Fruit fly (Drosophila melanogaster) whole organism, embryonic: ENCODE data around the gene galla-2.

Experiments used
- Ada2b ChIP-seq: fragments of 200-800 bp; sonication (Bioruptor generic); IDR thresholded peaks from 2 replicates; pipeline ENCODE4 v1.3.6; 2022; ENCODE audit warnings: missing biosample characterization, missing genetic modification characterization
- Asciz ChIP-seq: fragments of 200-800 bp; sonication (Bioruptor generic); optimal IDR thresholded peaks from 2 replicates; lab custom pipeline; 2017; ENCODE audit warnings: missing biosample characterization, mild to moderate bottlenecking, missing genetic modification characterization, missing genetic modification reagents
- B-H2 ChIP-seq: fragments of 200-800 bp; sonication (Bioruptor generic); optimal IDR thresholded peaks from 2 replicates; lab custom pipeline; 2018; ENCODE audit warnings: missing biosample characterization, mild to moderate bottlenecking, missing genetic modification characterization
- Bgb ChIP-seq: fragments of 200-800 bp; sonication (Bioruptor generic); IDR thresholded peaks from 2 replicates; pipeline ENCODE4 v1.3.6; 2022; ENCODE audit warnings: missing biosample characterization, missing genetic modification characterization; ENCODE audit not compliant: partially characterized antibody
- Blimp-1 ChIP-seq: fragments of 200-800 bp; sonication (Bioruptor generic); optimal IDR thresholded peaks from 3 replicates; lab custom pipeline; 2018; ENCODE audit warnings: missing biosample characterization, missing genetic modification characterization, mild to moderate bottlenecking, moderate library complexity, missing genetic modification reagents
- CG11085 ChIP-seq: fragments of 200-800 bp; sonication (Bioruptor generic); IDR thresholded peaks from 2 replicates; pipeline ENCODE4 v1.3.6; 2022; ENCODE audit warnings: missing biosample characterization, missing genetic modification characterization
- CG11247 ChIP-seq: fragments of 200-800 bp; sonication (Bioruptor generic); IDR thresholded peaks from 2 replicates; pipeline ENCODE4 v1.3.6; 2022; ENCODE audit warnings: missing biosample characterization, missing genetic modification characterization
- CG14014 ChIP-seq: fragments of 200-800 bp; sonication (Bioruptor generic); IDR thresholded peaks from 2 replicates; pipeline ENCODE4 v1.3.6; 2022; ENCODE audit warnings: missing biosample characterization, missing genetic modification characterization
- CG31365 ChIP-seq: fragments of 200-800 bp; sonication (Bioruptor generic); optimal IDR thresholded peaks from 2 replicates; lab custom pipeline; 2018; ENCODE audit warnings: missing biosample characterization, mild to moderate bottlenecking, missing genetic modification characterization
- CG31388 ChIP-seq: fragments of 200-800 bp; sonication (Bioruptor generic); optimal IDR thresholded peaks from 2 replicates; lab custom pipeline; 2016; ENCODE audit warnings: missing biosample characterization, missing genetic modification characterization
- CG3163 ChIP-seq: fragments of 200-800 bp; sonication (Bioruptor generic); optimal IDR thresholded peaks from 3 replicates; lab custom pipeline; 2016; ENCODE audit warnings: missing biosample characterization, missing genetic modification characterization
- CG32532 ChIP-seq: fragments of 200-800 bp; sonication (Bioruptor generic); IDR thresholded peaks from 2 replicates; pipeline ENCODE4 v1.3.6; 2022; ENCODE audit warnings: missing biosample characterization, missing genetic modification characterization
- CG4328 ChIP-seq: fragments of 200-800 bp; sonication (Bioruptor generic); optimal IDR thresholded peaks from 3 replicates; lab custom pipeline; 2017; ENCODE audit warnings: missing biosample characterization, missing genetic modification reagents, missing genetic modification characterization
- CG4404 ChIP-seq: fragments of 200-800 bp; sonication (Bioruptor generic); IDR thresholded peaks from 2 replicates; pipeline ENCODE4 v1.3.6; 2022; ENCODE audit warnings: missing biosample characterization, missing genetic modification characterization
- CG6175 ChIP-seq: fragments of 200-800 bp; sonication (Bioruptor generic); IDR thresholded peaks from 3 replicates; pipeline ENCODE4 v1.3.6; 2022; ENCODE audit warnings: missing biosample characterization, missing genetic modification characterization
- CG6272 ChIP-seq: fragments of 200-800 bp; sonication (Bioruptor generic); IDR thresholded peaks from 2 replicates; pipeline ENCODE4 v1.3.6; 2022; ENCODE audit warnings: missing biosample characterization, missing genetic modification characterization
- CG6654 ChIP-seq: fragments of 200-800 bp; sonication (Bioruptor generic); optimal IDR thresholded peaks from 2 replicates; lab custom pipeline; 2017; ENCODE audit warnings: missing biosample characterization, mild to moderate bottlenecking, missing genetic modification characterization
- CG6689 ChIP-seq: fragments of 200-800 bp; sonication (Bioruptor generic); IDR thresholded peaks from 2 replicates; pipeline ENCODE4 v1.3.6; 2022; ENCODE audit warnings: missing biosample characterization, missing genetic modification characterization
- CG8290 ChIP-seq, 3 experiments: fragments of 200-800 bp; sonication (Bioruptor generic); optimal IDR thresholded peaks; 2 replicates each; lab custom pipeline; 2016 to 2019; ENCODE audit warnings: missing biosample characterization in 3 of 3, missing genetic modification characterization in 3 of 3, mild to moderate bottlenecking in 2 of 3, moderate library complexity in 1 of 3
- CG8478 ChIP-seq: fragments of >200 bp; optimal IDR thresholded peaks from 2 replicates; lab custom pipeline; 2018
- CG8765 ChIP-seq: fragments of 200-800 bp; sonication (Bioruptor generic); IDR thresholded peaks from 2 replicates; pipeline ENCODE4 v1.3.6; 2022; ENCODE audit warnings: missing biosample characterization, missing genetic modification characterization
- Doc2 ChIP-seq: fragments of 200-800 bp; sonication (Bioruptor generic); IDR thresholded peaks from 2 replicates; pipeline ENCODE4 v1.3.6; 2022; ENCODE audit warnings: missing biosample characterization, missing genetic modification characterization
- ERR ChIP-seq: fragments of 200-800 bp; sonication (Bioruptor generic); optimal IDR thresholded peaks from 2 replicates; lab custom pipeline; 2016; ENCODE audit warnings: missing biosample characterization, missing genetic modification characterization
- HHEX ChIP-seq: fragments of 200-800 bp; sonication (Bioruptor generic); optimal IDR thresholded peaks from 3 replicates; lab custom pipeline; 2017; ENCODE audit warnings: missing biosample characterization, mild to moderate bottlenecking, missing genetic modification characterization, missing genetic modification reagents
- Nf-YC ChIP-seq: fragments of 200-800 bp; optimal IDR thresholded peaks from 3 replicates; lab custom pipeline; 2019; ENCODE audit warnings: missing biosample characterization, mild to moderate bottlenecking, missing genetic modification characterization, moderate library complexity
- Ssrp ChIP-seq: fragments of 200-800 bp; sonication (Bioruptor generic); optimal IDR thresholded peaks from 2 replicates; lab custom pipeline; 2018; ENCODE audit warnings: missing biosample characterization, mild to moderate bottlenecking, missing genetic modification characterization, moderate library complexity
- TFAM ChIP-seq: fragments of 200-800 bp; sonication (Bioruptor generic); optimal IDR thresholded peaks from 2 replicates; lab custom pipeline; 2017; ENCODE audit warnings: missing biosample characterization, missing genetic modification characterization, inconsistent platforms
- Trl ChIP-seq, 3 experiments: fragments of >200 bp in 2 of 3; fragments of 200-800 bp in 1 of 3; sonication (Bioruptor generic) in 1 of 3; optimal IDR thresholded peaks; 2 replicates in 1 of 3; 3 replicates in 2 of 3; lab custom pipeline; 2016 to 2017; ENCODE audit warnings: missing biosample characterization in 1 of 3, missing genetic modification characterization in 1 of 3
- ab ChIP-seq: fragments of 200-800 bp; sonication (Bioruptor generic); optimal IDR thresholded peaks from 2 replicates; lab custom pipeline; 2016; ENCODE audit warnings: missing biosample characterization, missing genetic modification characterization
- ara ChIP-seq: fragments of 200-800 bp; sonication (Bioruptor generic); IDR thresholded peaks from 2 replicates; pipeline ENCODE4 v1.3.6; 2022; ENCODE audit warnings: missing biosample characterization, missing genetic modification characterization
- ato ChIP-seq: fragments of 200-800 bp; sonication (Bioruptor generic); IDR thresholded peaks from 2 replicates; pipeline ENCODE4 v1.3.6; 2022; ENCODE audit warnings: missing biosample characterization, missing genetic modification characterization; ENCODE audit not compliant: partially characterized antibody
- cg ChIP-seq: fragments of 200-800 bp; sonication (Bioruptor generic); optimal IDR thresholded peaks from 3 replicates; lab custom pipeline; 2019; ENCODE audit warnings: missing biosample characterization, mild to moderate bottlenecking, missing genetic modification characterization, moderate library complexity
- chm ChIP-seq: fragments of 200-800 bp; sonication (Bioruptor generic); IDR thresholded peaks from 2 replicates; pipeline ENCODE4 v1.3.6; 2022; ENCODE audit warnings: missing biosample characterization, missing genetic modification characterization
- dan ChIP-seq: fragments of 200-800 bp; sonication (Bioruptor generic); IDR thresholded peaks from 2 replicates; pipeline ENCODE4 v1.3.6; 2022; ENCODE audit warnings: missing biosample characterization, missing genetic modification characterization
- emc ChIP-seq: fragments of 200-800 bp; sonication (Bioruptor generic); optimal IDR thresholded peaks from 2 replicates; lab custom pipeline; 2016; ENCODE audit warnings: missing biosample characterization, missing genetic modification characterization
- en ChIP-seq: fragments of 200-800 bp; sonication (Bioruptor generic); optimal IDR thresholded peaks from 2 replicates; lab custom pipeline; 2016; ENCODE audit warnings: missing biosample characterization, missing genetic modification characterization
- exex ChIP-seq: fragments of 200-800 bp; sonication (Bioruptor generic); optimal IDR thresholded peaks from 4 replicates; lab custom pipeline; 2018; ENCODE audit warnings: missing biosample characterization, mild to moderate bottlenecking, missing genetic modification characterization, moderate library complexity
- fru ChIP-seq: fragments of >200 bp; optimal IDR thresholded peaks from 2 replicates; lab custom pipeline; 2017
- jing ChIP-seq: fragments of 200-800 bp; sonication (Bioruptor generic); optimal IDR thresholded peaks from 2 replicates; lab custom pipeline; 2018; ENCODE audit warnings: missing biosample characterization, mild to moderate bottlenecking, missing genetic modification characterization
- lmd ChIP-seq: fragments of 200-800 bp; sonication (Bioruptor generic); IDR thresholded peaks from 2 replicates; pipeline ENCODE4 v1.3.6; 2022; ENCODE audit warnings: missing biosample characterization, missing genetic modification characterization
- mam ChIP-seq: fragments of 200-800 bp; sonication (Bioruptor generic); optimal IDR thresholded peaks from 3 replicates; lab custom pipeline; 2016; ENCODE audit warnings: missing biosample characterization, missing genetic modification characterization
- nerfin-1 ChIP-seq: fragments of 200-800 bp; sonication (Bioruptor generic); optimal IDR thresholded peaks from 3 replicates; lab custom pipeline; 2019; ENCODE audit warnings: missing biosample characterization, mild to moderate bottlenecking, missing genetic modification characterization, moderate library complexity
- pfk ChIP-seq: fragments of 200-800 bp; sonication (Bioruptor generic); optimal IDR thresholded peaks from 2 replicates; lab custom pipeline; 2018; ENCODE audit warnings: missing biosample characterization, mild to moderate bottlenecking, missing genetic modification characterization, moderate library complexity
- pho ChIP-seq: fragments of 200-800 bp; sonication (Bioruptor generic); optimal IDR thresholded peaks from 2 replicates; lab custom pipeline; 2016; ENCODE audit warnings: missing biosample characterization, missing genetic modification characterization
- pum ChIP-seq: fragments of 200-800 bp; sonication (Bioruptor generic); optimal IDR thresholded peaks from 2 replicates; lab custom pipeline; 2016; ENCODE audit warnings: missing biosample characterization, missing genetic modification characterization
- pzg ChIP-seq: fragments of 200-800 bp; sonication (Bioruptor generic); optimal IDR thresholded peaks from 3 replicates; lab custom pipeline; 2018; ENCODE audit warnings: missing biosample characterization, mild to moderate bottlenecking, missing genetic modification characterization, moderate library complexity
- sisA ChIP-seq: fragments of 200-800 bp; sonication (Bioruptor generic); IDR thresholded peaks from 2 replicates; pipeline ENCODE4 v1.3.6; 2022; ENCODE audit warnings: missing biosample characterization, missing genetic modification characterization
- sqz ChIP-seq: fragments of 200-800 bp; sonication (Bioruptor generic); optimal IDR thresholded peaks from 3 replicates; lab custom pipeline; 2018; ENCODE audit warnings: missing biosample characterization, mild to moderate bottlenecking, missing genetic modification characterization
- sr ChIP-seq: fragments of 200-800 bp; sonication (Bioruptor generic); IDR thresholded peaks from 3 replicates; pipeline ENCODE4 v1.3.6; 2022; ENCODE audit warnings: missing biosample characterization, missing genetic modification characterization
- sug ChIP-seq: fragments of 200-800 bp; optimal IDR thresholded peaks from 2 replicates; lab custom pipeline; 2019; ENCODE audit warnings: missing biosample characterization, mild to moderate bottlenecking, missing genetic modification characterization, moderate library complexity
- zen2 ChIP-seq: fragments of 200-800 bp; sonication (Bioruptor generic); IDR thresholded peaks from 3 replicates; pipeline ENCODE4 v1.3.6; 2022; ENCODE audit warnings: missing biosample characterization, missing genetic modification characterization; ENCODE audit not compliant: partially characterized antibody

galla-2 gene

dm6 chr3L:10856534-10857030 is 26.1 kb upstream of the galla-2 start (continued):
- no peak for TF ChIP-seq CG4404 (GFP tag; lab: Robert Waterston, UW)
- peak; percentile 56; the same call in 1 of the 2 replicates for TF ChIP-seq CG8765
- TF ChIP-seq pzg (GFP tag; lab: Kevin White, UChicago): no peak
- no peak for TF ChIP-seq CG14014 (GFP tag; lab: Robert Waterston, UW)
- TF ChIP-seq CG11247: no peak
- no peak for TF ChIP-seq Doc2 (GFP tag; lab: Robert Waterston, UW)
- TF ChIP-seq zen2 (GFP tag; lab: Robert Waterston, UW): no peak
- no peak for TF ChIP-seq CG6272 (GFP tag; lab: Robert Waterston, UW)
- TF ChIP-seq CG6654: no peak
- TF ChIP-seq ab (GFP tag; lab: Kevin White, UChicago): peak; percentile 57
- peak; percentile 10 for TF ChIP-seq HHEX
- TF ChIP-seq CG31388 (GFP tag; lab: Kevin White, UChicago): no peak
- TF ChIP-seq ERR (GFP tag; lab: Kevin White, UChicago): peak; percentile 52
- TF ChIP-seq lmd (GFP tag; lab: Robert Waterston, UW): no peak
- peak; percentile 70 for TF ChIP-seq Bgb (GFP tag; lab: Robert Waterston, UW)
- no peak for TF ChIP-seq ato (GFP tag; lab: Robert Waterston, UW)
- peak; percentile 8 for TF ChIP-seq mam
- no peak for TF ChIP-seq CG6689 (GFP tag; lab: Robert Waterston, UW)
- TF ChIP-seq CG3163 (GFP tag; lab: Kevin White, UChicago): peak; percentile 69
- no peak for TF ChIP-seq CG32532 (GFP tag; lab: Robert Waterston, UW)
- TF ChIP-seq Trl (optimal IDR thresholded peaks at IDR 0.05; lab: Kevin White, UChicago): peak; percentile 96 to 99
- peak; percentile 76 for TF ChIP-seq Trl (GFP tag; optimal IDR thresholded peaks at IDR 0.05; lab: Kevin White, UChicago)
- no peak for TF ChIP-seq CG11085 (GFP tag; lab: Robert Waterston, UW)
- peak; percentile 71 for TF ChIP-seq exex (tag; lab: Kevin White, UChicago)
- no peak for TF ChIP-seq pfk
- TF ChIP-seq CG8478: peak; percentile 99
- peak; percentile 69 for TF ChIP-seq sug (tag; lab: Kevin White, UChicago)
- no peak for TF ChIP-seq ara
- no peak for TF ChIP-seq fru (lab: Kevin White, UChicago)
- TF ChIP-seq sr (GFP tag; lab: Robert Waterston, UW): peak; percentile 60; the same call in 2 of the 3 replicates
- no peak for TF ChIP-seq emc (GFP tag; lab: Kevin White, UChicago)
- peak; percentile 6 for TF ChIP-seq en
- no peak for TF ChIP-seq CG6175 (GFP tag; lab: Robert Waterston, UW)
- peak; percentile 80 for TF ChIP-seq nerfin-1 (tag; lab: Kevin White, UChicago)
- no peak for TF ChIP-seq pum (GFP tag; lab: Kevin White, UChicago)
- TF ChIP-seq TFAM (GFP tag; lab: Kevin White, UChicago): no peak
- peak; percentile 18 for TF ChIP-seq Blimp-1 (GFP tag; lab: Kevin White, UChicago)
- TF ChIP-seq jing (GFP tag; lab: Kevin White, UChicago): peak; percentile 9
- TF ChIP-seq Asciz (GFP tag; lab: Kevin White, UChicago): peak; percentile 21
- no peak for TF ChIP-seq Ssrp (tag; lab: Kevin White, UChicago)
- peak; percentile 67 for TF ChIP-seq CG8290 (GFP tag; optimal IDR thresholded peaks at IDR 0.05; lab: Kevin White, UChicago)
- peak; percentile 73 to 98 for TF ChIP-seq CG8290 (tag; optimal IDR thresholded peaks at IDR 0.05; lab: Kevin White, UChicago)
- peak; percentile 37 for TF ChIP-seq pho (GFP tag; lab: Kevin White, UChicago)
- peak; percentile 79; the same call in 1 of the 2 replicates for TF ChIP-seq chm
- peak; percentile 95 for TF ChIP-seq cg (GFP tag; lab: Kevin White, UChicago)
- no peak for TF ChIP-seq CG4328 (GFP tag; lab: Kevin White, UChicago)
- TF ChIP-seq B-H2 (GFP tag; lab: Kevin White, UChicago): peak; percentile 11
- TF ChIP-seq Ada2b (GFP tag; lab: Robert Waterston, UW): no peak
- peak; percentile 93 for TF ChIP-seq Nf-YC (tag; lab: Kevin White, UChicago)
- TF ChIP-seq dan: no peak
- TF ChIP-seq CG31365 (tag; lab: Kevin White, UChicago): peak; percentile 4
- peak; percentile 64 for TF ChIP-seq sqz (GFP tag; lab: Kevin White, UChicago)
- no peak for TF ChIP-seq sisA
